Fruit fly (Drosophila melanogaster) whole organism, embryonic: ENCODE measurements around the gene AlaRS.
A peak's percentile ranks its signal among the peaks of the same experiment; 100 is the strongest.

ENCODE experiments used
- Aef1 ChIP-seq: fragments of 200-800 bp; sonication (Bioruptor generic); IDR thresholded peaks from 3 replicates; pipeline ENCODE4 v1.3.6; 2022; ENCODE audit warnings: missing biosample characterization, missing genetic modification characterization
- CG10366 ChIP-seq: fragments of 200-800 bp; sonication (Bioruptor generic); IDR thresholded peaks from 2 replicates; pipeline ENCODE4 v1.3.6; 2022; ENCODE audit warnings: missing biosample characterization, missing genetic modification characterization
- CG10462 ChIP-seq: fragments of 200-800 bp; sonication (Bioruptor generic); optimal IDR thresholded peaks from 2 replicates; lab custom pipeline; 2016; ENCODE audit warnings: missing biosample characterization, missing genetic modification characterization
- CG12219 ChIP-seq: fragments of 200-800 bp; sonication (Bioruptor generic); optimal IDR thresholded peaks from 3 replicates; lab custom pipeline; 2018; ENCODE audit warnings: missing biosample characterization, mild to moderate bottlenecking, missing genetic modification characterization
- CG12942 ChIP-seq: fragments of 200-800 bp; sonication (Bioruptor generic); optimal IDR thresholded peaks from 3 replicates; lab custom pipeline; 2016; ENCODE audit warnings: missing biosample characterization, missing genetic modification characterization
- CG13296 ChIP-seq: fragments of 200-800 bp; sonication (Bioruptor generic); optimal IDR thresholded peaks from 3 replicates; lab custom pipeline; 2018; ENCODE audit warnings: missing biosample characterization, mild to moderate bottlenecking, missing genetic modification characterization
- CG14441 ChIP-seq: fragments of 200-800 bp; sonication (Bioruptor generic); IDR thresholded peaks from 2 replicates; pipeline ENCODE4 v1.3.6; 2022; ENCODE audit warnings: missing biosample characterization, missing genetic modification characterization
- CG14710 ChIP-seq: fragments of 200-800 bp; sonication (Bioruptor generic); optimal IDR thresholded peaks from 3 replicates; lab custom pipeline; 2019; ENCODE audit warnings: missing biosample characterization, mild to moderate bottlenecking, missing genetic modification characterization, moderate library complexity
- CG17328 ChIP-seq: fragments of 200-800 bp; sonication (Bioruptor generic); IDR thresholded peaks from 2 replicates; pipeline ENCODE4 v1.3.6; 2022; ENCODE audit warnings: missing biosample characterization, missing genetic modification characterization
- CG17361 ChIP-seq: fragments of 200-800 bp; sonication (Bioruptor generic); IDR thresholded peaks from 3 replicates; pipeline ENCODE4 v1.3.6; 2022; ENCODE audit warnings: missing biosample characterization, missing genetic modification characterization
- CG18599 ChIP-seq: fragments of 200-800 bp; sonication (Bioruptor generic); optimal IDR thresholded peaks from 3 replicates; lab custom pipeline; 2017; ENCODE audit warnings: missing biosample characterization, missing genetic modification characterization, mild to moderate bottlenecking, moderate library complexity, missing genetic modification reagents
- CG18764 ChIP-seq: fragments of 200-800 bp; sonication (Bioruptor generic); optimal IDR thresholded peaks from 3 replicates; lab custom pipeline; 2016; ENCODE audit warnings: missing biosample characterization, missing genetic modification characterization
- CG2875 ChIP-seq: fragments of 200-800 bp; sonication (Bioruptor generic); optimal IDR thresholded peaks from 2 replicates; lab custom pipeline; 2017; ENCODE audit warnings: missing biosample characterization, mild to moderate bottlenecking, missing genetic modification characterization, missing genetic modification reagents
- CG4328 ChIP-seq: fragments of 200-800 bp; sonication (Bioruptor generic); optimal IDR thresholded peaks from 3 replicates; lab custom pipeline; 2017; ENCODE audit warnings: missing biosample characterization, missing genetic modification reagents, missing genetic modification characterization
- CG4360 ChIP-seq: fragments of 200-800 bp; sonication (Bioruptor generic); IDR thresholded peaks from 2 replicates; pipeline ENCODE4 v1.3.6; 2022; ENCODE audit warnings: missing biosample characterization, missing genetic modification characterization
- CG6683 ChIP-seq: fragments of 200-800 bp; sonication (Bioruptor generic); optimal IDR thresholded peaks from 2 replicates; lab custom pipeline; 2017; ENCODE audit warnings: missing biosample characterization, mild to moderate bottlenecking, missing genetic modification characterization, missing genetic modification reagents
- CG6765 ChIP-seq: fragments of 200-800 bp; sonication (Bioruptor generic); optimal IDR thresholded peaks from 3 replicates; lab custom pipeline; 2017; ENCODE audit warnings: missing biosample characterization, mild to moderate bottlenecking, missing genetic modification characterization
- CG7745 ChIP-seq: fragments of 200-800 bp; sonication (Bioruptor generic); optimal IDR thresholded peaks from 2 replicates; lab custom pipeline; 2018; ENCODE audit warnings: missing biosample characterization, mild to moderate bottlenecking, missing genetic modification characterization, moderate library complexity
- CG8089 ChIP-seq: fragments of 200-800 bp; sonication (Bioruptor generic); optimal IDR thresholded peaks from 3 replicates; lab custom pipeline; 2016; ENCODE audit warnings: missing biosample characterization, missing genetic modification characterization
- CG8281 ChIP-seq: fragments of 200-800 bp; sonication (Bioruptor generic); optimal IDR thresholded peaks from 2 replicates; lab custom pipeline; 2018; ENCODE audit warnings: missing biosample characterization, mild to moderate bottlenecking, missing genetic modification characterization, moderate library complexity
- CHES-1-like ChIP-seq: fragments of 200-800 bp; sonication (Bioruptor generic); optimal IDR thresholded peaks from 2 replicates; lab custom pipeline; 2016; ENCODE audit warnings: missing biosample characterization, missing genetic modification characterization
- Dip2 ChIP-seq: fragments of 200-800 bp; sonication (Bioruptor generic); IDR thresholded peaks from 2 replicates; pipeline ENCODE4 v1.3.6; 2022; ENCODE audit warnings: missing biosample characterization, missing genetic modification characterization
- E2f2 ChIP-seq: fragments of 200-800 bp; sonication (Bioruptor generic); IDR thresholded peaks from 2 replicates; pipeline ENCODE4 v1.3.6; 2022; ENCODE audit warnings: missing biosample characterization, missing genetic modification characterization
- Hr3 ChIP-seq: fragments of 200-800 bp; sonication (Bioruptor generic); optimal IDR thresholded peaks from 3 replicates; lab custom pipeline; 2016; ENCODE audit warnings: missing biosample characterization, missing genetic modification characterization
- Hr51 ChIP-seq, 2 experiments: fragments of 200-800 bp; sonication (Bioruptor generic); optimal IDR thresholded peaks; 2 replicates in 1 of 2; 3 replicates in 1 of 2; lab custom pipeline; 2016 to 2018; ENCODE audit warnings: missing biosample characterization in 2 of 2, missing genetic modification characterization in 2 of 2, mild to moderate bottlenecking in 1 of 2, moderate library complexity in 1 of 2
- Hsf ChIP-seq: fragments of 200-800 bp; sonication (Bioruptor generic); optimal IDR thresholded peaks from 3 replicates; lab custom pipeline; 2016; ENCODE audit warnings: missing biosample characterization, missing genetic modification characterization
- MESR4 ChIP-seq: fragments of 200-800 bp; sonication (Bioruptor generic); optimal IDR thresholded peaks from 2 replicates; lab custom pipeline; 2018; ENCODE audit warnings: missing biosample characterization, mild to moderate bottlenecking, missing genetic modification characterization, moderate library complexity
- Nf-YB ChIP-seq: fragments of 200-800 bp; sonication (Bioruptor generic); optimal IDR thresholded peaks from 3 replicates; lab custom pipeline; 2019; ENCODE audit warnings: missing biosample characterization, mild to moderate bottlenecking, missing genetic modification characterization, moderate library complexity
- Sox100B ChIP-seq: fragments of 200-800 bp; sonication (Bioruptor generic); optimal IDR thresholded peaks from 3 replicates; lab custom pipeline; 2018; ENCODE audit warnings: missing biosample characterization, mild to moderate bottlenecking, missing genetic modification characterization
- Sry-β ChIP-seq: fragments of 200-800 bp; sonication (Bioruptor generic); optimal IDR thresholded peaks from 2 replicates; lab custom pipeline; 2018; ENCODE audit warnings: missing biosample characterization, mild to moderate bottlenecking, missing genetic modification characterization, moderate library complexity
- cad ChIP-seq: fragments of >200 bp; optimal IDR thresholded peaks from 2 replicates; lab custom pipeline; 2017; ENCODE audit warnings: missing biosample characterization, missing genetic modification characterization
- chm ChIP-seq: fragments of 200-800 bp; sonication (Bioruptor generic); IDR thresholded peaks from 2 replicates; pipeline ENCODE4 v1.3.6; 2022; ENCODE audit warnings: missing biosample characterization, missing genetic modification characterization
- crp ChIP-seq, 2 experiments: fragments of 200-800 bp; sonication (Bioruptor generic); optimal IDR thresholded peaks; 2 replicates in 1 of 2; 3 replicates in 1 of 2; lab custom pipeline; 2017; ENCODE audit warnings: missing biosample characterization in 2 of 2, missing genetic modification characterization in 2 of 2, mild to moderate bottlenecking in 1 of 2, moderate library complexity in 1 of 2
- ems ChIP-seq: fragments of 200-800 bp; sonication (Bioruptor generic); optimal IDR thresholded peaks from 3 replicates; lab custom pipeline; 2016; ENCODE audit warnings: missing biosample characterization, missing genetic modification characterization
- grau ChIP-seq: fragments of 200-800 bp; optimal IDR thresholded peaks from 3 replicates; lab custom pipeline; 2019; ENCODE audit warnings: missing biosample characterization, mild to moderate bottlenecking, missing genetic modification characterization, moderate library complexity
- hbn ChIP-seq: fragments of 200-800 bp; sonication (Bioruptor generic); IDR thresholded peaks from 2 replicates; pipeline ENCODE4 v1.3.6; 2022; ENCODE audit warnings: missing biosample characterization, missing genetic modification characterization; ENCODE audit not compliant: partially characterized antibody
- insv ChIP-seq, 2 experiments: fragments of 200-800 bp; sonication (Bioruptor generic); optimal IDR thresholded peaks; 3 replicates each; lab custom pipeline; 2016 to 2018; ENCODE audit warnings: missing biosample characterization in 2 of 2, missing genetic modification characterization in 2 of 2
- mld ChIP-seq: fragments of 200-800 bp; sonication (Bioruptor generic); IDR thresholded peaks from 3 replicates; pipeline ENCODE4 v1.3.6; 2022; ENCODE audit warnings: missing biosample characterization, missing genetic modification characterization; ENCODE audit not compliant: partially characterized antibody
- org-1 ChIP-seq: fragments of 200-800 bp; sonication (Bioruptor generic); optimal IDR thresholded peaks from 2 replicates; lab custom pipeline; 2017; ENCODE audit warnings: missing biosample characterization, missing genetic modification characterization
- otp ChIP-seq: fragments of 200-800 bp; sonication (Bioruptor generic); IDR thresholded peaks from 3 replicates; pipeline ENCODE4, ENCODE4 v1.3.6; 2022; ENCODE audit warnings: missing biosample characterization, missing genetic modification characterization
- pan ChIP-seq, 4 experiments: fragments of >200 bp in 3 of 4; fragments of 200-800 bp in 1 of 4; sonication (Bioruptor generic) in 1 of 4; optimal IDR thresholded peaks in 3 of 4; IDR thresholded peaks in 1 of 4; 2 replicates each; pipeline versions ENCODE4 v1.3.6 to Lab custom; 2017 to 2022; ENCODE audit warnings: missing biosample characterization in 2 of 4, missing genetic modification characterization in 2 of 4, mixed read lengths in 1 of 4
- ranshi ChIP-seq: fragments of 200-800 bp; sonication (Bioruptor generic); IDR thresholded peaks from 2 replicates; pipeline ENCODE4 v1.3.6; 2022; ENCODE audit warnings: missing biosample characterization, missing genetic modification characterization
- tio ChIP-seq: fragments of 200-800 bp; sonication (Bioruptor generic); optimal IDR thresholded peaks from 2 replicates; lab custom pipeline; 2017; ENCODE audit warnings: missing biosample characterization, missing genetic modification characterization, inconsistent platforms
- trem ChIP-seq: fragments of 200-800 bp; optimal IDR thresholded peaks from 3 replicates; lab custom pipeline; 2019; ENCODE audit warnings: missing biosample characterization, mild to moderate bottlenecking, missing genetic modification characterization, moderate library complexity
- ttk ChIP-seq: fragments of 200-800 bp; sonication (Bioruptor generic); IDR thresholded peaks from 2 replicates; pipeline ENCODE4 v2.1.2; 2022; ENCODE audit warnings: missing biosample characterization, missing genetic modification characterization
- vnd ChIP-seq: fragments of 200-800 bp; sonication (Bioruptor generic); IDR thresholded peaks from 3 replicates; pipeline ENCODE4 v1.3.6; 2022; ENCODE audit warnings: missing biosample characterization, missing genetic modification characterization; ENCODE audit not compliant: partially characterized antibody
- wor ChIP-seq: fragments of 200-800 bp; sonication (Bioruptor generic); IDR thresholded peaks from 2 replicates; pipeline ENCODE4 v1.3.6; 2022; ENCODE audit warnings: missing biosample characterization, missing genetic modification characterization
- zfh2 ChIP-seq: fragments of 200-800 bp; sonication (Bioruptor generic); optimal IDR thresholded peaks from 2 replicates; lab custom pipeline; 2016; ENCODE audit warnings: missing biosample characterization, missing genetic modification characterization

The AlaRS gene

dm6 chr2L:8362273-8362954, 19.1 kb downstream of the AlaRS start, which contains the start of gene CG7627 (continued):
- TF ChIP-seq CG17328 (GFP tag; lab: Robert Waterston, UW), result peak; percentile 80
- TF ChIP-seq wor (GFP tag; lab: Robert Waterston, UW), result peak; percentile 47
- peak; percentile 80 for TF ChIP-seq CG14441 (GFP tag; lab: Robert Waterston, UW)
- TF ChIP-seq CG10366 (GFP tag; lab: Robert Waterston, UW), result peak; percentile 73
- peak; percentile 98 for TF ChIP-seq grau (tag; lab: Kevin White, UChicago)
- TF ChIP-seq ttk (GFP tag; lab: Robert Waterston, UW), result peak; percentile 72
- TF ChIP-seq otp (GFP tag; lab: Robert Waterston, UW), result 0 out of 3 replicates have a peak, but pooled peaks have one; percentile 59
- TF ChIP-seq CG17361 (GFP tag; lab: Robert Waterston, UW), result peak; percentile 81
- TF ChIP-seq CG10462 (GFP tag; lab: Kevin White, UChicago), result peak; percentile 45
- no peak; the same call in 1 of the 2 replicates for TF ChIP-seq Dip2 (GFP tag; lab: Robert Waterston, UW)
- TF ChIP-seq CG6765 (GFP tag; lab: Kevin White, UChicago), result peak; percentile 67
- peak; percentile 81 for TF ChIP-seq ranshi
- TF ChIP-seq E2f2 (GFP tag; lab: Robert Waterston, UW), result no peak
- TF ChIP-seq ems (GFP tag; lab: Kevin White, UChicago), result peak; percentile 67
- peak in 1 of 2 experiments; percentile 7 for TF ChIP-seq crp (GFP tag; optimal IDR thresholded peaks at IDR 0.05; lab: Kevin White, UChicago)
- TF ChIP-seq Hr3 (GFP tag; lab: Kevin White, UChicago), result peak; percentile 62
- no peak for TF ChIP-seq mld (GFP tag; lab: Robert Waterston, UW)
- peak; percentile 67 for TF ChIP-seq CG13296 (GFP tag; lab: Kevin White, UChicago)
- peak; percentile 62 for TF ChIP-seq CG8089 (GFP tag; lab: Kevin White, UChicago)
- peak; percentile 79 for TF ChIP-seq Sox100B (GFP tag; lab: Kevin White, UChicago)
- no peak for TF ChIP-seq MESR4 (GFP tag; lab: Kevin White, UChicago)
- peak; percentile 72; the same call in 1 of the 2 replicates for TF ChIP-seq chm (GFP tag; lab: Robert Waterston, UW)
- peak; percentile 25 for TF ChIP-seq trem (tag; lab: Kevin White, UChicago)
- peak; percentile 50 for TF ChIP-seq CG8281 (tag; lab: Kevin White, UChicago)
- no peak for TF ChIP-seq hbn (GFP tag; lab: Robert Waterston, UW)
- peak; percentile 54 for TF ChIP-seq CG2875 (GFP tag; lab: Kevin White, UChicago)
- TF ChIP-seq CG7745 (tag; lab: Kevin White, UChicago), result no peak
- no peak for TF ChIP-seq pan (optimal IDR thresholded peaks at IDR 0.05; lab: Kevin White, UChicago)
- TF ChIP-seq pan (GFP tag; optimal IDR thresholded peaks at IDR 0.05 in 1 of 2, IDR thresholded peaks at IDR 0.05 in 1 of 2), result peak in 1 of 2 experiments; percentile 83
- 0 out of 2 replicates have a peak, but pooled peaks have one; percentile 23 for TF ChIP-seq CG4360 (GFP tag; lab: Robert Waterston, UW)
- peak; percentile 26 for TF ChIP-seq Nf-YB (GFP tag; lab: Kevin White, UChicago)
- TF ChIP-seq CHES-1-like, result peak; percentile 84
- no peak for TF ChIP-seq cad (GFP tag; lab: Kevin White, UChicago)
- TF ChIP-seq org-1 (GFP tag; lab: Kevin White, UChicago), result peak; percentile 59
- TF ChIP-seq Sry-β (GFP tag; lab: Kevin White, UChicago), result no peak
- no peak for TF ChIP-seq vnd (GFP tag; lab: Robert Waterston, UW)
- TF ChIP-seq CG12942 (GFP tag; lab: Kevin White, UChicago), result peak; percentile 37
- peak; percentile 69 for TF ChIP-seq tio (GFP tag; lab: Kevin White, UChicago)
- peak; percentile 74 for TF ChIP-seq Hsf (GFP tag; lab: Kevin White, UChicago)
- peak; percentile 51 for TF ChIP-seq CG14710 (tag; lab: Kevin White, UChicago)
- TF ChIP-seq Hr51 (GFP tag; optimal IDR thresholded peaks at IDR 0.05; lab: Kevin White, UChicago), result peak; percentile 21 to 77
- TF ChIP-seq CG12219 (GFP tag; lab: Kevin White, UChicago), result peak; percentile 73
- TF ChIP-seq zfh2 (GFP tag; lab: Kevin White, UChicago), result peak; percentile 74
- TF ChIP-seq CG4328 (GFP tag; lab: Kevin White, UChicago), result peak; percentile 57
- TF ChIP-seq CG6683 (GFP tag; lab: Kevin White, UChicago), result peak; percentile 63
- peak; percentile 75 for TF ChIP-seq Aef1 (GFP tag; lab: Robert Waterston, UW)
- peak; percentile 94 for TF ChIP-seq CG18599
- peak in 1 of 2 experiments; percentile 82 for TF ChIP-seq insv (GFP tag; optimal IDR thresholded peaks at IDR 0.05; lab: Kevin White, UChicago)
- TF ChIP-seq CG18764 (GFP tag; lab: Kevin White, UChicago), result no peak
